Worm (Caenorhabditis elegans) whole organism, mixed stage, embryonic: Measurements from ENCODE around the gene haao-1.

Experiments
- elt-1 ChIP-seq: sonication (generic microtip); optimal IDR thresholded peaks from 2 replicates; lab custom pipeline; 2017; ENCODE audit warnings: missing genetic modification characterization, mild to moderate bottlenecking, missing compliant biosample characterization, antibody characterized with exemption, moderate library complexity, borderline replicate concordance; ENCODE audit not compliant: insufficient read depth
- lsy-2 ChIP-seq: fragments of 150-350 bp; optimal IDR thresholded peaks from 2 replicates; lab custom pipeline; 2014; ENCODE audit warnings: missing biosample characterization, missing genetic modification characterization
- nhr-237 ChIP-seq: fragments of 150-350 bp; optimal IDR thresholded peaks from 2 replicates; lab custom pipeline; 2014; ENCODE audit warnings: missing biosample characterization, missing genetic modification characterization
- nhr-28 ChIP-seq: fragments of 150-350 bp; optimal IDR thresholded peaks from 2 replicates; lab custom pipeline; 2014; ENCODE audit warnings: missing biosample characterization, missing genetic modification characterization
- pha-4 ChIP-seq: fragments of 150-350 bp; optimal IDR thresholded peaks from 2 replicates; lab custom pipeline; 2018; ENCODE audit warnings: missing biosample characterization, missing genetic modification reagents, missing genetic modification characterization

DNA sequence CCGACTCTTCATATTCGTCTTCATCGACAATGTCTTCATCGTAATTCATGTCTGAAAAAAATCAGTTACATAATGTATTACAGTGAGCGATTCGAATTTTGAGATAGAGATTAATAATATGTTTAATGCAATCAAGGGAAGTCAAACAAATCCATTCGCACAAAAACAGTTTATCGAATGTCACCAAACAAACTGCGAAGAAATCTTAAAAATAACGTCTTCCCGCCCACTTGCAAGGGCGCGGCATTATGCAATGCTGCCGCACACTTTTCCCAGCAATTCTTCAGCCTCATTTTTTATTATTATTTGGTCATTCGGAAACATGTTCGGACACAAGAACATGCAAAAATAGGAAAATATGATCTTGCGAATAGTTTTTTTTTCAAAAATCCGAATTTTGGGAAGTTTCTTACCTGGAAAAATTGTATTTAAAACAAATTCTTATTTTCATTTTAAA is 39.5 kb downstream of the haao-1 start, which contains the start of gene mdf-1:
- TF ChIP-seq nhr-237 (tag; lab: Kevin White, UChicago) (peak; percentile 71), nhr-28 (tag; lab: Kevin White, UChicago) (no peak), lsy-2 (tag; lab: Kevin White, UChicago) (peak; percentile 61), pha-4 (tag; lab: Kevin White, UChicago) (peak; percentile 57), elt-1 (tag; lab: Kevin White, UChicago) (peak; percentile 10)
